Fruit fly (Drosophila melanogaster) whole organism, adult: ENCODE data around the gene Dus4.

Experiments used
- CG11617 ChIP-seq: fragments of 200-800 bp; sonication (Bioruptor generic); optimal IDR thresholded peaks from 2 replicates; lab custom pipeline; 2017; ENCODE audit warnings: mild to moderate bottlenecking, missing biosample characterization, missing genetic modification reagents, missing genetic modification characterization
- CG12768 ChIP-seq: fragments of 200-800 bp; sonication (Bioruptor generic); optimal IDR thresholded peaks from 2 replicates; lab custom pipeline; 2017; ENCODE audit warnings: missing biosample characterization, missing genetic modification characterization, mild to moderate bottlenecking, moderate library complexity, missing genetic modification reagents
- CG14711 ChIP-seq: fragments of 200-800 bp; sonication (Bioruptor generic); optimal IDR thresholded peaks from 2 replicates; lab custom pipeline; 2018; ENCODE audit warnings: missing biosample characterization, mild to moderate bottlenecking, missing genetic modification characterization, moderate library complexity
- CG1620 ChIP-seq: fragments of 200-800 bp; sonication (Bioruptor generic); optimal IDR thresholded peaks from 2 replicates; lab custom pipeline; 2016; ENCODE audit warnings: missing biosample characterization, missing genetic modification characterization
- CG33017 ChIP-seq: fragments of 200-800 bp; sonication (Bioruptor generic); optimal IDR thresholded peaks from 2 replicates; lab custom pipeline; 2018; ENCODE audit warnings: missing biosample characterization, mild to moderate bottlenecking, missing genetic modification characterization, moderate library complexity
- CG5204 ChIP-seq: fragments of 200-800 bp; sonication (Bioruptor generic); optimal IDR thresholded peaks from 2 replicates; lab custom pipeline; 2016; ENCODE audit warnings: missing biosample characterization, missing genetic modification characterization
- CG7045 ChIP-seq: fragments of 200-800 bp; sonication (Bioruptor generic); optimal IDR thresholded peaks from 2 replicates; lab custom pipeline; 2017; ENCODE audit warnings: missing biosample characterization, mild to moderate bottlenecking, missing genetic modification characterization
- CG7101 ChIP-seq: fragments of 200-800 bp; sonication (Bioruptor generic); optimal IDR thresholded peaks from 2 replicates; lab custom pipeline; 2018; ENCODE audit warnings: missing biosample characterization, mild to moderate bottlenecking, missing genetic modification characterization, moderate library complexity
- Clk ChIP-seq: fragments of 200-800 bp; sonication (Bioruptor generic); optimal IDR thresholded peaks from 2 replicates; lab custom pipeline; 2017; ENCODE audit warnings: missing biosample characterization, missing genetic modification characterization
- Crg-1 ChIP-seq: fragments of 200-800 bp; sonication (Bioruptor generic); optimal IDR thresholded peaks from 2 replicates; lab custom pipeline; 2016; ENCODE audit warnings: missing biosample characterization, missing genetic modification characterization
- Hr96 ChIP-seq: fragments of 200-800 bp; sonication (Bioruptor generic); optimal IDR thresholded peaks from 2 replicates; lab custom pipeline; 2016; ENCODE audit warnings: missing biosample characterization, missing genetic modification characterization
- Mnt ChIP-seq: fragments of 200-800 bp; sonication (Bioruptor generic); optimal IDR thresholded peaks from 2 replicates; lab custom pipeline; 2016; ENCODE audit warnings: missing biosample characterization, mild to moderate bottlenecking, missing genetic modification characterization
- bab1 ChIP-seq: fragments of 200-800 bp; sonication (Bioruptor generic); optimal IDR thresholded peaks from 3 replicates; lab custom pipeline; 2019; ENCODE audit warnings: missing biosample characterization, mild to moderate bottlenecking, missing genetic modification characterization, moderate library complexity
- cic ChIP-seq: fragments of 200-800 bp; sonication (Bioruptor generic); optimal IDR thresholded peaks from 2 replicates; lab custom pipeline; 2017; ENCODE audit warnings: missing biosample characterization, mild to moderate bottlenecking, missing genetic modification characterization, moderate library complexity
- cnc ChIP-seq, 2 experiments: fragments of >200 bp; optimal IDR thresholded peaks; 2 replicates each; lab custom pipeline; 2017
- kay ChIP-seq: fragments of 200-800 bp; sonication (Bioruptor generic); peaks from one replicate; lab custom pipeline; 2016; ENCODE audit warnings: missing biosample characterization, missing genetic modification characterization, borderline replicate concordance
- ovo ChIP-seq: fragments of 200-800 bp; sonication (Bioruptor generic); optimal IDR thresholded peaks from 2 replicates; lab custom pipeline; 2016; ENCODE audit warnings: missing biosample characterization, missing genetic modification characterization
- pad ChIP-seq: fragments of 200-800 bp; sonication (Bioruptor generic); optimal IDR thresholded peaks from 3 replicates; lab custom pipeline; 2017; ENCODE audit warnings: missing biosample characterization, missing genetic modification characterization, mild to moderate bottlenecking, moderate library complexity, missing genetic modification reagents
- tj ChIP-seq: fragments of 200-800 bp; sonication (Bioruptor generic); optimal IDR thresholded peaks from 3 replicates; lab custom pipeline; 2017; ENCODE audit warnings: missing biosample characterization, mild to moderate bottlenecking, missing genetic modification characterization, moderate library complexity
- toe ChIP-seq: fragments of 200-800 bp; sonication (Bioruptor generic); optimal IDR thresholded peaks from 2 replicates; lab custom pipeline; 2016; ENCODE audit warnings: missing biosample characterization, missing genetic modification characterization

Dus4 gene

dm6 chr2L:19063090-19063692 is at the start of gene Dus4:
TSS of gene Dus4 (plus strand) at chr2L:19063295.
- TF ChIP-seq cnc (optimal IDR thresholded peaks at IDR 0.05; lab: Kevin White, UChicago) = no peak
- no peak for TF ChIP-seq CG1620 (GFP tag; lab: Kevin White, UChicago)
- TF ChIP-seq Mnt (GFP tag; lab: Kevin White, UChicago) = peak; percentile 58

dm6 chr2L:19014032-19014880 is 48.8 kb upstream of the Dus4 start:
- TF ChIP-seq Clk (peak; percentile 36), CG7045 (GFP tag; lab: Kevin White, UChicago) (peak; percentile 64), CG7101 (tag; lab: Kevin White, UChicago) (peak; percentile 28), tj (GFP tag; lab: Kevin White, UChicago) (no peak), CG5204 (peak; percentile 67), pad (GFP tag; lab: Kevin White, UChicago) (no peak), CG33017 (tag; lab: Kevin White, UChicago) (peak; percentile 56), toe (GFP tag; lab: Kevin White, UChicago) (peak; percentile 41), CG11617 (GFP tag; lab: Kevin White, UChicago) (peak; percentile 30), CG12768 (GFP tag; lab: Kevin White, UChicago) (peak; percentile 68)

- no peak for TF ChIP-seq Clk
- no peak for TF ChIP-seq CG11617 (GFP tag; lab: Kevin White, UChicago)
These were observed 48.2 kb upstream of the Dus4 start for dm6 chr2L:19014881-19015366.

dm6 chr2L:19015628-19016027 is 47.5 kb upstream of the Dus4 start:
- TF ChIP-seq Mnt (GFP tag; lab: Kevin White, UChicago) (no peak), CG5204 (no peak), Hr96 (GFP tag; lab: Kevin White, UChicago) (no peak), CG11617 (GFP tag; lab: Kevin White, UChicago) (no peak), pad (GFP tag; lab: Kevin White, UChicago) (no peak), CG1620 (GFP tag; lab: Kevin White, UChicago) (no peak), ovo (GFP tag; lab: Kevin White, UChicago) (no peak), Clk (no peak), Crg-1 (GFP tag; lab: Kevin White, UChicago) (no peak), cnc (optimal IDR thresholded peaks at IDR 0.05; lab: Kevin White, UChicago) (no peak), tj (GFP tag; lab: Kevin White, UChicago) (no peak), bab1 (GFP tag; lab: Kevin White, UChicago) (no peak), CG12768 (GFP tag; lab: Kevin White, UChicago) (no peak), CG33017 (tag; lab: Kevin White, UChicago) (no peak), CG7101 (tag; lab: Kevin White, UChicago) (no peak), CG14711 (tag; lab: Kevin White, UChicago) (no peak), kay (GFP tag; lab: Kevin White, UChicago) (no peak), cic (GFP tag; lab: Kevin White, UChicago) (no peak)

dm6 chr2L:19017060-19017459 is 46.0 kb upstream of the Dus4 start:
- no peak for TF ChIP-seq cnc (optimal IDR thresholded peaks at IDR 0.05; lab: Kevin White, UChicago)
- TF ChIP-seq Crg-1 (GFP tag; lab: Kevin White, UChicago) = no peak
- TF ChIP-seq ovo (GFP tag; lab: Kevin White, UChicago) = no peak
- no peak for TF ChIP-seq CG7045 (GFP tag; lab: Kevin White, UChicago)
- no peak for TF ChIP-seq Hr96 (GFP tag; lab: Kevin White, UChicago)

DNA sequence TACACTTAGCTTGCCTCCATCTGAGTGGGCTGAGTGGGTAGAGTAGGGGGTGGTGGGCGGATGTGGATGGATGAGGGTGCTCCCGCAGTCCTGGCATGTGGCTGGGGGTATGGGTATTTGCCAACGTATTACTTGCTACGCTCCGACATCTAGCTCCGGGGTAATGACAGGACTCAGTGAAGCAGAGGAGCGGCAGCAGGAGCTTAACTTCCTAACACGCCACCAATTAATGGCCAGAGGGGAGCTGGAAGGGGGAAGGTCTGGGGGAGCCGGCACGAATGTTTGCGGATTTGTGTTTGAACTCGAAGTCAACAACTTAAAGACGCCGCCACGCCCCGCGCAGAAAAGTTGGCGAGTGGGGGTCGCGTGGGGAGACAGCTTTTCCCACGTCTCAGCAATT is 44.8 kb upstream of the Dus4 start:
- TF ChIP-seq CG1620 (GFP tag; lab: Kevin White, UChicago) (no peak), cic (GFP tag; lab: Kevin White, UChicago) (no peak), CG5204 (no peak), CG7101 (tag; lab: Kevin White, UChicago) (no peak), tj (GFP tag; lab: Kevin White, UChicago) (no peak), ovo (GFP tag; lab: Kevin White, UChicago) (no peak), Crg-1 (GFP tag; lab: Kevin White, UChicago) (no peak), CG33017 (tag; lab: Kevin White, UChicago) (no peak), Clk (no peak), CG14711 (tag; lab: Kevin White, UChicago) (no peak)

dm6 chr2L:19019160-19019592 is 43.9 kb upstream of the Dus4 start:
- TF ChIP-seq CG5204 (peak; percentile 53), cnc (optimal IDR thresholded peaks at IDR 0.05; lab: Kevin White, UChicago) (no peak)
